Fruit fly (Drosophila melanogaster) whole organism: Measurements from ENCODE around the gene sens-2.

ENCODE experiments used
- CG8478 ChIP-seq: fragments of >200 bp; optimal IDR thresholded peaks from 2 replicates; lab custom pipeline; 2018; ENCODE audit warnings: inconsistent platforms
- Dll ChIP-seq: fragments of >200 bp; optimal IDR thresholded peaks from 2 replicates; lab custom pipeline; 2017
- EcR ChIP-seq, 2 experiments: fragments of >200 bp; optimal IDR thresholded peaks; 2 replicates each; lab custom pipeline; 2017; ENCODE audit warnings: missing biosample characterization in 2 of 2, missing genetic modification characterization in 2 of 2, missing genetic modification reagents in 2 of 2
- psq ChIP-seq: fragments of >200 bp; optimal IDR thresholded peaks from 2 replicates; lab custom pipeline; 2017
- usp ChIP-seq: fragments of >200 bp; optimal IDR thresholded peaks from 2 replicates; lab custom pipeline; 2017; ENCODE audit warnings: missing biosample characterization, missing genetic modification characterization, mixed read lengths

DNA sequence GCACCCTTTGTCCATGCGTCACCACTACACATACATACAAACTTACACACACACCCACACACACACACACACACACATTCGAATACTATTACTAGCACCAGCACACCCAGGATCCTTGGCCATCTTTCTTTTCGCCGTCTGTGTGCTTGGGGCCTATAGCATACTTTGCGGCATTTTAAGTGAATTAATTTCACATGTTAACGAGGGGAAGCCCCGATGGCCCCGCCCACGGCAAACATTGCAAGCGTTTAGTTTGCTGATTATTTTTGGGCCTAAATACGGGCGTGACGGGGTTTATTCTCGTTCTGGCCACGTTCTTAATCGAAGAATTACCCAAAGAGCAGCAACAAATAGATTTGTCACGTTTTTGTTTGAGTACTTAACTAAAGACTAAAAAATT lies 38.3 kb upstream of the sens-2 start:
- TF ChIP-seq usp (GFP tag; lab: Kevin White, UChicago), result no peak
- TF ChIP-seq EcR (GFP tag; optimal IDR thresholded peaks at IDR 0.05; lab: Kevin White, UChicago), result no peak
- no peak for TF ChIP-seq CG8478 (lab: Kevin White, UChicago)
- TF ChIP-seq Dll (lab: Kevin White, UChicago), result no peak
- no peak for TF ChIP-seq psq (lab: Kevin White, UChicago)
